Worm (Caenorhabditis elegans) whole organism, L3 larva: ENCODE measurements around the gene fbxb-21.

Source experiments
- R02D3.7 ChIP-seq: fragments of 150-350 bp; optimal IDR thresholded peaks from 2 replicates; lab custom pipeline; 2014; ENCODE audit warnings: missing biosample characterization, missing genetic modification characterization
- ZK546.5 ChIP-seq: sonication (generic microtip); optimal IDR thresholded peaks from 2 replicates; lab custom pipeline; 2017; ENCODE audit warnings: missing biosample characterization, missing genetic modification characterization
- aly-2 ChIP-seq: fragments of 150-350 bp; optimal IDR thresholded peaks from 2 replicates; lab custom pipeline; 2014; ENCODE audit warnings: missing biosample characterization, missing genetic modification characterization
- ama-1 ChIP-seq: fragments of 150-350 bp; optimal IDR thresholded peaks from 2 replicates; lab custom pipeline; 2018
- ceh-28 ChIP-seq: fragments of 150-350 bp; optimal IDR thresholded peaks from 2 replicates; lab custom pipeline; 2014; ENCODE audit warnings: missing biosample characterization, missing genetic modification reagents, missing genetic modification characterization
- egl-27 ChIP-seq: sonication (generic microtip); optimal IDR thresholded peaks from 4 replicates; lab custom pipeline; 2017; ENCODE audit warnings: missing biosample characterization, missing genetic modification reagents, missing genetic modification characterization
- elt-2 ChIP-seq: sonication (generic microtip); optimal IDR thresholded peaks from 2 replicates; lab custom pipeline; 2016; ENCODE audit warnings: missing genetic modification reagents, mild to moderate bottlenecking, missing genetic modification characterization, missing compliant biosample characterization
- elt-3 ChIP-seq, 3 experiments: fragments of 150-350 bp in 1 of 3; sonication (generic microtip) in 2 of 3; optimal IDR thresholded peaks; 2 replicates in 2 of 3; 4 replicates in 1 of 3; lab custom pipeline; 2014 to 2017; ENCODE audit warnings: missing biosample characterization in 3 of 3, missing genetic modification characterization in 3 of 3
- eor-1 ChIP-seq, 2 experiments: fragments of 150-350 bp; optimal IDR thresholded peaks; 2 replicates each; lab custom pipeline; 2014 to 2018; ENCODE audit warnings: missing biosample characterization in 2 of 2, missing genetic modification characterization in 2 of 2
- fkh-10 ChIP-seq: sonication (generic microtip); optimal IDR thresholded peaks from 2 replicates; lab custom pipeline; 2017; ENCODE audit warnings: missing biosample characterization, missing genetic modification reagents, missing genetic modification characterization
- fos-1 ChIP-seq: fragments of 150-350 bp; optimal IDR thresholded peaks from 2 replicates; lab custom pipeline; 2014; ENCODE audit warnings: missing biosample characterization, missing genetic modification characterization
- hmg-11 ChIP-seq: sonication (generic microtip); optimal IDR thresholded peaks from 2 replicates; lab custom pipeline; 2016; ENCODE audit warnings: missing genetic modification characterization, missing compliant biosample characterization
- jun-1 ChIP-seq: fragments of 150-350 bp; optimal IDR thresholded peaks from 2 replicates; lab custom pipeline; 2014; ENCODE audit warnings: missing biosample characterization, missing genetic modification reagents, missing genetic modification characterization
- lin-15B ChIP-seq: fragments of 150-350 bp; optimal IDR thresholded peaks from 2 replicates; lab custom pipeline; 2014; ENCODE audit warnings: missing biosample characterization, missing genetic modification characterization
- lin-39 ChIP-seq: fragments of 150-350 bp; optimal IDR thresholded peaks from 2 replicates; lab custom pipeline; 2018; ENCODE audit warnings: missing biosample characterization, missing genetic modification reagents, missing genetic modification characterization
- mdl-1 ChIP-seq: fragments of 150-350 bp; optimal IDR thresholded peaks from 2 replicates; lab custom pipeline; 2014; ENCODE audit warnings: missing biosample characterization, missing genetic modification characterization
- mml-1 ChIP-seq: fragments of 150-350 bp; sonication (generic microtip); optimal IDR thresholded peaks from 3 replicates; lab custom pipeline; 2014; ENCODE audit warnings: missing biosample characterization, missing genetic modification characterization
- nfya-1 ChIP-seq: sonication (generic microtip); optimal IDR thresholded peaks from 2 replicates; lab custom pipeline; 2017; ENCODE audit warnings: missing genetic modification characterization, mild to moderate bottlenecking, missing compliant biosample characterization, antibody characterized with exemption, moderate library complexity; ENCODE audit not compliant: insufficient read depth
- nhr-12 ChIP-seq: fragments of 150-350 bp; optimal IDR thresholded peaks from 2 replicates; lab custom pipeline; 2014; ENCODE audit warnings: missing biosample characterization, missing genetic modification characterization
- nhr-23 ChIP-seq: fragments of 150-350 bp; optimal IDR thresholded peaks from 2 replicates; lab custom pipeline; 2014; ENCODE audit warnings: missing biosample characterization, missing genetic modification reagents, missing genetic modification characterization
- nhr-237 ChIP-seq: fragments of 150-350 bp; optimal IDR thresholded peaks from 2 replicates; lab custom pipeline; 2014; ENCODE audit warnings: missing biosample characterization, missing genetic modification characterization
- nhr-25 ChIP-seq: sonication (generic microtip); optimal IDR thresholded peaks from 2 replicates; lab custom pipeline; 2017; ENCODE audit warnings: missing biosample characterization, missing genetic modification characterization
- nhr-28 ChIP-seq: fragments of 150-350 bp; optimal IDR thresholded peaks from 2 replicates; lab custom pipeline; 2014; ENCODE audit warnings: missing biosample characterization, missing genetic modification characterization
- nhr-43 ChIP-seq: sonication (generic microtip); optimal IDR thresholded peaks from 2 replicates; lab custom pipeline; 2016; ENCODE audit warnings: mild to moderate bottlenecking, missing genetic modification characterization, missing compliant biosample characterization; ENCODE audit not compliant: poor library complexity, severe bottlenecking
- nhr-67 ChIP-seq: fragments of 150-350 bp; optimal IDR thresholded peaks from 2 replicates; lab custom pipeline; 2014; ENCODE audit warnings: missing biosample characterization, missing genetic modification characterization
- pha-4 ChIP-seq: fragments of 150-350 bp; optimal IDR thresholded peaks from 2 replicates; lab custom pipeline; 2014; ENCODE audit warnings: missing biosample characterization, missing genetic modification reagents, missing genetic modification characterization
- pqm-1 ChIP-seq: fragments of 150-350 bp; optimal IDR thresholded peaks from 2 replicates; lab custom pipeline; 2017; ENCODE audit warnings: missing biosample characterization, missing genetic modification characterization, inconsistent platforms
- skn-1 ChIP-seq: fragments of 150-350 bp; optimal IDR thresholded peaks from 2 replicates; lab custom pipeline; 2014; ENCODE audit warnings: missing biosample characterization, missing genetic modification characterization
- snpc-4 ChIP-seq: fragments of 150-350 bp; optimal IDR thresholded peaks from 2 replicates; lab custom pipeline; 2014; ENCODE audit warnings: missing biosample characterization, missing genetic modification characterization
- tbx-2 ChIP-seq: sonication (generic microtip); optimal IDR thresholded peaks from 2 replicates; lab custom pipeline; 2016; ENCODE audit warnings: mild to moderate bottlenecking, missing genetic modification characterization, missing compliant biosample characterization
- unc-39 ChIP-seq: sonication (generic microtip); optimal IDR thresholded peaks from 4 replicates; lab custom pipeline; 2017; ENCODE audit warnings: missing biosample characterization, missing genetic modification characterization
- unc-62 ChIP-seq: fragments of 150-350 bp; sonication (generic microtip); optimal IDR thresholded peaks from 4 replicates; lab custom pipeline; 2014; ENCODE audit warnings: missing biosample characterization, missing genetic modification reagents, missing genetic modification characterization
- zag-1 ChIP-seq: fragments of 150-350 bp; optimal IDR thresholded peaks from 2 replicates; lab custom pipeline; 2014; ENCODE audit warnings: missing biosample characterization, missing genetic modification characterization
- ztf-11 ChIP-seq: fragments of 150-350 bp; optimal IDR thresholded peaks from 2 replicates; lab custom pipeline; 2014; ENCODE audit warnings: missing biosample characterization, missing genetic modification characterization
- ztf-4 ChIP-seq: fragments of 150-350 bp; optimal IDR thresholded peaks from 2 replicates; lab custom pipeline; 2014; ENCODE audit warnings: missing biosample characterization, missing genetic modification characterization

Gene fbxb-21

DNA sequence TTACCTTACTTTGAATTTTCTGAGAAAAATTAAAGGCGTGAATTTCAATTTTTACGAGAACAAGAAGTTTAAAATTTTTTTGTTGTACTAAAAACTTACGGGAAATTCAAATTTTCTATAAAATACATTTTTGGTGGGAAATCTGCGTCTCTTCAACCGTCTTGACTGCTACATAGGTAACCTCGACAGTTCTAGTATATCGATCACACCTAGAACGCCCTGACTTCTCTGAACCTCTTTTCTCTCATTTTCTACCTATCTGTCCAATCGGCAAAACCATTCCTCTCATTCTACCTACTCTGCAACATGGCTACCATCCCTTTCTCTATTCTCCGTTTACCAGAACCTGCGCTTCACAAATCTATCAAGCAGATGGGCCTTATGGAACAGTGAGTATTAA is 35.1 kb upstream of the fbxb-21 start, which contains the start of gene fbxb-25:
Gene fbxb-25 (plus strand): TSS at position 301 of the 400 bp plus-strand sequence.
- TF ChIP-seq mdl-1 (tag; lab: Kevin White, UChicago) (no peak), nhr-237 (tag; lab: Kevin White, UChicago) (no peak)

DNA sequence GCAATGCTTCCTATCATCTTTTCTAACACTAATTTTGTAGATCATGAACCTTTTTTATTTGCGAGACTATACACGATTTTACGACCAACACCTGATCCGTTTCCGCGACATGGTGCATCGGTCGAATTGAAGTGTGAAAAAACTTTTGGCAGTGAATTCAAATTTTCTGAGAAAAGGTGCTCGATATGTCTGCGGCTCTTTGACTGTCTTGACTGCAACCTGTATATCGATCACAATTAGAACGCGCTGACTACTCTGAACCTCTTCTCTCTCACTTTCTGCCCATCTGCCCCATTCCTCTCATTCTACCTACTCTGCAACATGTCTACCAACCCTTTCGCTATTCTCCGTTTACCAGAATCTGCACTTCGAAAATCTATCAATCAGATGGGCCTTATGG is 33.5 kb upstream of the fbxb-21 start, which contains the start of gene fbxb-26:
Gene fbxb-26 (plus strand): TSS at position 301 of the 400 bp plus-strand sequence.
- TF ChIP-seq nhr-28 (tag; lab: Kevin White, UChicago) (no peak), elt-3 (tag; optimal IDR thresholded peaks at IDR 0.05; lab: Kevin White, UChicago) (no peak)

DNA sequence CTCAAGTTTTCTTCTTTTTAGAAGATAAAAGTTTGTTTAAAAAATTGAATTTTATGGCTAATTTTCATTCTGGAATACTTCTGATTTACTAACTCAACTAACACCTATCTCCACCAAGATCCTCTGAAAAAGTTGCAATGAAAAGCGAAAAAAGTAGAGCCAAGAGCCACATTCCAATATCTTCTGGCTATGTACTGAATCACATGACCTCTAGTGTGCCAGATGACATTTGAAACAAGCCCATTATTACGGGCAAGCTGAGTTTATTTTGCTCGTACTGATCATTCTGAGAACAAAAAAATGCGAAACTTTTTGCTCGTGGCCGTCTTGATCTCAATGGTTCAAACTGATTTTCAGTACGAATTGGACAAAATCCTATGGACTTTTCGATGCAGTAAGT is 30.4 kb upstream of the fbxb-21 start, which contains the start of gene irld-36:
Gene irld-36 (plus strand): TSS at position 301 of the 400 bp plus-strand sequence.
- TF ChIP-seq pqm-1 (tag; lab: Kevin White, UChicago): no peak
- no peak for TF ChIP-seq R02D3.7 (tag; lab: Kevin White, UChicago)
- TF ChIP-seq nhr-12 (tag; lab: Kevin White, UChicago): no peak
- no peak for TF ChIP-seq unc-39 (tag; lab: Kevin White, UChicago)
- no peak for TF ChIP-seq nhr-25 (tag; lab: Kevin White, UChicago)
- TF ChIP-seq lin-15B (tag; lab: Kevin White, UChicago): no peak
- TF ChIP-seq zag-1 (tag; lab: Kevin White, UChicago): no peak
- no peak for TF ChIP-seq fkh-10
- no peak for TF ChIP-seq skn-1 (tag; lab: Kevin White, UChicago)
- no peak for TF ChIP-seq ZK546.5 (tag; lab: Kevin White, UChicago)
- TF ChIP-seq elt-3 (tag; optimal IDR thresholded peaks at IDR 0.05; lab: Kevin White, UChicago): no peak
- no peak for TF ChIP-seq unc-62
- TF ChIP-seq mdl-1 (tag; lab: Kevin White, UChicago): no peak
- no peak for TF ChIP-seq nhr-67 (tag; lab: Kevin White, UChicago)
- TF ChIP-seq aly-2 (tag; lab: Kevin White, UChicago): no peak
- no peak for TF ChIP-seq pha-4
- no peak for TF ChIP-seq elt-2 (tag; lab: Kevin White, UChicago)

DNA sequence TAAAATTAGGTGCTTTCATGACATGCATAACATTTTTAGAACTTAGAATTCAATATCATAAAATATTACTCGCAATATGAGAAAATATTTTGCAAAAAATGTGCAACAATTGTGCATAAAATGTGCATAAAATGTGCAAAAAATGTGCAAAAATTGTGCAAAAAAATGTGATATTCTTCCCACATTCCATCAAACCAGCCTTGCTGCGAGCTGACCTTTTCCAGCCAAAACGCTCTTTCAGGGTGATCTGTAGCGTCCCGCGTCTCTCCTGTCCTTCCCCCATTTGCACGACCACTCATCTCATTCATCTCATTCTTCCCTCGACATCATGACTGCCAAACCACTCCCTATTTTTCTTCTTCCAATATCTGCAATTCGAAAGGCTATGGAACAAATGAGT is 27.4 kb upstream of the fbxb-21 start, which contains the start of gene fbxb-17:
Gene fbxb-17 (plus strand): TSS at position 301 of the 400 bp plus-strand sequence.
- TF ChIP-seq ama-1 (lab: Kevin White, UChicago) (no peak), nhr-23 (tag; lab: Kevin White, UChicago) (no peak), ztf-11 (no peak), jun-1 (tag; lab: Kevin White, UChicago) (no peak)

DNA sequence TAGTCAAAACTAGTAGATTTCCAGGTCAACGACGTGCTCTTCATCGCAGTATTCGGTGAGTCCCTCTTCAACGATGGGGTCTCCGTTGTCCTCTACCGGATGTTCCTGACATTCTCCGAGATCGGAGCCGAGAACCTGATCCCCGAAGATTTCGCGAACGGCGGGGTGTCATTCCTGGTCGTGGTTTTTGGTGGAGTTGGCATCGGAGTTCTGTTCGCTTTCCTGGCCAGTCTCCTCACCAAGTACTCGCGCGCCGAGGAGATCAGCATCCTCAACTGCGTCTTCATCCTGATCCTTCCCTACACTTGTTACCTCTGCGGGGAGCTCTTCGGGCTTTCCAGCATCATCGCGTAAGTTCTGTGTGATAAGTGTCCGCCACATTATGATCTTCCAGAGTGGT is 24.0 kb upstream of the fbxb-21 start:
- TF ChIP-seq fos-1: no peak
- no peak for TF ChIP-seq lin-39 (tag; lab: Kevin White, UChicago)
- no peak for TF ChIP-seq skn-1 (tag; lab: Kevin White, UChicago)
- no peak for TF ChIP-seq egl-27 (tag; lab: Kevin White, UChicago)
- TF ChIP-seq nfya-1 (tag; lab: Kevin White, UChicago): no peak
- no peak for TF ChIP-seq ztf-11
- no peak for TF ChIP-seq jun-1 (tag; lab: Kevin White, UChicago)
- TF ChIP-seq R02D3.7 (tag; lab: Kevin White, UChicago): no peak
- TF ChIP-seq elt-3 (tag; optimal IDR thresholded peaks at IDR 0.05; lab: Kevin White, UChicago): no peak
- TF ChIP-seq fkh-10: no peak
- no peak for TF ChIP-seq zag-1 (tag; lab: Kevin White, UChicago)
- TF ChIP-seq pqm-1 (tag; lab: Kevin White, UChicago): no peak
- TF ChIP-seq mml-1 (tag; lab: Kevin White, UChicago): no peak
- no peak for TF ChIP-seq nhr-43 (tag; lab: Kevin White, UChicago)
- no peak for TF ChIP-seq tbx-2 (tag; lab: Kevin White, UChicago)
- TF ChIP-seq snpc-4 (tag; lab: Kevin White, UChicago): no peak
- no peak for TF ChIP-seq pha-4

DNA sequence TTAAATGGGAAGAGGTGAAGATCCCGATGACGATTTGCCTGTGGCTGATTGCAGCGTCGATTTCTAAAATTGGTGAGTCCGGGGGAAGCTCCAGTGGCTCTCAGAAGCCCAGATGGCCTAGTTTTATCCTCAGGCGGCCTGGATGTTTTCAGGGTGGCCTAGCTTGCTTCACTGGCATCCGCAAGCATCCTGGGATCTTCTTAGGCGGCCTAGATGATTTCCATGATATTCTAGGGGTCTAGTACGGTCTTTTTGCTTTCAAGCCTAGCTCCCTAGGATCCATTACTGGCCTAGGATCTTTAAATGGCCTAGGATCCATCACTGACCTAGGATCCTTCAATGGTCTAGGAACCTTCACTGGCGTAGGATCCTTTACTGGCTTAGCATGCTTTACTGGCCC is 22.3 kb upstream of the fbxb-21 start:
- TF ChIP-seq nhr-237 (tag; lab: Kevin White, UChicago) (no peak), lin-39 (tag; lab: Kevin White, UChicago) (no peak), unc-62 (no peak), ceh-28 (tag; lab: Kevin White, UChicago) (no peak), skn-1 (tag; lab: Kevin White, UChicago) (no peak), nhr-43 (tag; lab: Kevin White, UChicago) (no peak), unc-39 (tag; lab: Kevin White, UChicago) (no peak), hmg-11 (tag; lab: Kevin White, UChicago) (no peak), tbx-2 (tag; lab: Kevin White, UChicago) (no peak), fos-1 (no peak), eor-1 (tag; optimal IDR thresholded peaks at IDR 0.05; lab: Kevin White, UChicago) (no peak), R02D3.7 (tag; lab: Kevin White, UChicago) (no peak), nhr-12 (tag; lab: Kevin White, UChicago) (no peak), ztf-4 (tag; lab: Kevin White, UChicago) (no peak), pha-4 (no peak), ztf-11 (no peak), snpc-4 (tag; lab: Kevin White, UChicago) (no peak)
